Worm (Caenorhabditis elegans) whole organism, L1 larva: ENCODE data around the gene lips-13.

Experiments used
- F16B12.6 ChIP-seq: fragments of 150-350 bp; optimal IDR thresholded peaks from 2 replicates; lab custom pipeline; 2014; ENCODE audit warnings: missing biosample characterization, missing genetic modification characterization
- Y116A8C.19 ChIP-seq: sonication (generic microtip); optimal IDR thresholded peaks from 2 replicates; lab custom pipeline; 2016; ENCODE audit warnings: missing compliant biosample characterization, missing genetic modification characterization, borderline replicate concordance
- alr-1 ChIP-seq: fragments of 200-800 bp; sonication (Bioruptor generic); optimal IDR thresholded peaks from 2 replicates; lab custom pipeline; 2018; ENCODE audit warnings: borderline replicate concordance, mild to moderate bottlenecking, missing genetic modification characterization, missing compliant biosample characterization
- aly-2 ChIP-seq: fragments of 150-350 bp; optimal IDR thresholded peaks from 2 replicates; lab custom pipeline; 2014; ENCODE audit warnings: missing biosample characterization, missing genetic modification characterization
- ama-1 ChIP-seq: fragments of 150-350 bp; optimal IDR thresholded peaks from 2 replicates; lab custom pipeline; 2014
- blmp-1 ChIP-seq: fragments of 150-350 bp; optimal IDR thresholded peaks from 2 replicates; lab custom pipeline; 2014; ENCODE audit warnings: missing biosample characterization, missing genetic modification characterization
- ceh-63 ChIP-seq: fragments of 200-800 bp; sonication (Bioruptor generic); optimal IDR thresholded peaks from 2 replicates; lab custom pipeline; 2018; ENCODE audit warnings: mild to moderate bottlenecking, missing genetic modification characterization, missing compliant biosample characterization
- ceh-8 ChIP-seq: fragments of 200-800 bp; sonication (Bioruptor generic); optimal IDR thresholded peaks from 2 replicates; lab custom pipeline; 2018; ENCODE audit warnings: mild to moderate bottlenecking, missing genetic modification characterization, moderate library complexity, missing compliant biosample characterization
- ceh-82 ChIP-seq, 3 experiments: fragments of 150-350 bp in 1 of 3; sonication (generic microtip) in 2 of 3; optimal IDR thresholded peaks; 2 replicates each; lab custom pipeline; 2014 to 2017; ENCODE audit warnings: missing biosample characterization in 3 of 3, missing genetic modification characterization in 3 of 3
- ces-1 ChIP-seq: fragments of 150-350 bp; optimal IDR thresholded peaks from 2 replicates; lab custom pipeline; 2014; ENCODE audit warnings: missing biosample characterization, missing genetic modification reagents, missing genetic modification characterization
- dpl-1 ChIP-seq, 3 experiments: fragments of 150-350 bp in 2 of 3; sonication (generic microtip) in 1 of 3; optimal IDR thresholded peaks; 2 replicates each; lab custom pipeline; 2014 to 2017; ENCODE audit warnings: missing biosample characterization in 3 of 3, missing genetic modification characterization in 3 of 3, missing genetic modification reagents in 3 of 3
- dsc-1 ChIP-seq: sonication (generic microtip); optimal IDR thresholded peaks from 2 replicates; lab custom pipeline; 2016; ENCODE audit warnings: mild to moderate bottlenecking, missing genetic modification characterization, missing compliant biosample characterization
- egl-13 ChIP-seq: sonication (generic microtip); optimal IDR thresholded peaks from 2 replicates; lab custom pipeline; 2016; ENCODE audit warnings: missing genotype, missing genetic modification reagents, missing genetic modification characterization, missing compliant biosample characterization
- egl-27 ChIP-seq, 2 experiments: fragments of 150-350 bp in 1 of 2; sonication (generic microtip); optimal IDR thresholded peaks; 3 replicates each; lab custom pipeline; 2017 to 2018; ENCODE audit warnings: missing biosample characterization in 2 of 2, missing genetic modification characterization in 2 of 2, missing genetic modification reagents in 2 of 2
- elt-3 ChIP-seq, 6 experiments: fragments of 150-350 bp in 1 of 6; sonication (generic microtip); optimal IDR thresholded peaks; 2 replicates each; lab custom pipeline; 2017 to 2018; ENCODE audit warnings: missing biosample characterization in 6 of 6, missing genetic modification characterization in 6 of 6, inconsistent platforms in 1 of 6
- ets-5 ChIP-seq: fragments of 200-800 bp; sonication (Bioruptor generic); IDR thresholded peaks from 2 replicates; pipeline ENCODE4 v1.3.6; 2022; ENCODE audit warnings: missing genetic modification characterization, missing compliant biosample characterization
- fkh-4 ChIP-seq: sonication (generic microtip); optimal IDR thresholded peaks from 2 replicates; lab custom pipeline; 2016; ENCODE audit warnings: missing compliant biosample characterization, missing genetic modification characterization, borderline replicate concordance
- fkh-8 ChIP-seq: sonication (generic microtip); optimal IDR thresholded peaks from 2 replicates; lab custom pipeline; 2016; ENCODE audit warnings: mild to moderate bottlenecking, missing genetic modification characterization, missing compliant biosample characterization
- hlh-17 ChIP-seq: fragments of 200-800 bp; sonication (Bioruptor generic); optimal IDR thresholded peaks from 2 replicates; lab custom pipeline; 2018; ENCODE audit warnings: missing genetic modification characterization, mild to moderate bottlenecking, missing compliant biosample characterization, moderate library complexity, borderline replicate concordance
- hlh-4 ChIP-seq: sonication (generic microtip); optimal IDR thresholded peaks from 2 replicates; lab custom pipeline; 2016; ENCODE audit warnings: mild to moderate bottlenecking, missing genetic modification characterization, missing compliant biosample characterization
- hpl-2 ChIP-seq: fragments of 150-350 bp; optimal IDR thresholded peaks from 2 replicates; lab custom pipeline; 2014; ENCODE audit warnings: missing biosample characterization, missing genetic modification reagents, missing genetic modification characterization
- irx-1 ChIP-seq: sonication (generic microtip); optimal IDR thresholded peaks from 2 replicates; lab custom pipeline; 2016; ENCODE audit warnings: missing genetic modification characterization, missing compliant biosample characterization
- lin-13 ChIP-seq: fragments of 150-350 bp; optimal IDR thresholded peaks from 2 replicates; lab custom pipeline; 2014; ENCODE audit warnings: missing biosample characterization, missing genetic modification reagents, missing genetic modification characterization
- lin-14 ChIP-seq: fragments of 200-800 bp; sonication (Bioruptor generic); optimal IDR thresholded peaks from 2 replicates; lab custom pipeline; 2018; ENCODE audit warnings: mild to moderate bottlenecking, missing genetic modification characterization, moderate library complexity, missing compliant biosample characterization
- lin-35 ChIP-seq, 2 experiments: fragments of 150-350 bp; optimal IDR thresholded peaks; 2 replicates each; lab custom pipeline; 2014; ENCODE audit warnings: missing biosample characterization in 2 of 2, missing genetic modification characterization in 2 of 2, missing genetic modification reagents in 2 of 2
- lin-39 ChIP-seq: fragments of 150-350 bp; optimal IDR thresholded peaks from 2 replicates; lab custom pipeline; 2014; ENCODE audit warnings: missing biosample characterization, missing genetic modification reagents, missing genetic modification characterization
- mab-9 ChIP-seq: fragments of 200-800 bp; sonication (Bioruptor generic); IDR thresholded peaks from 2 replicates; pipeline ENCODE4 v1.3.6; 2022; ENCODE audit warnings: missing genetic modification reagents, missing genetic modification characterization, missing compliant biosample characterization
- mef-2 ChIP-seq: fragments of 150-350 bp; optimal IDR thresholded peaks from 2 replicates; lab custom pipeline; 2014; ENCODE audit warnings: missing biosample characterization, missing genetic modification characterization
- nhr-11 ChIP-seq: fragments of 150-350 bp; optimal IDR thresholded peaks from 2 replicates; lab custom pipeline; 2014; ENCODE audit warnings: missing biosample characterization, missing genetic modification characterization
- nhr-12 ChIP-seq: sonication (generic microtip); optimal IDR thresholded peaks from 2 replicates; lab custom pipeline; 2017; ENCODE audit warnings: missing biosample characterization, missing genetic modification characterization
- nhr-20 ChIP-seq: sonication (generic microtip); optimal IDR thresholded peaks from 2 replicates; lab custom pipeline; 2016; ENCODE audit warnings: mild to moderate bottlenecking, missing genetic modification characterization, missing compliant biosample characterization
- nhr-28 ChIP-seq: fragments of 150-350 bp; optimal IDR thresholded peaks from 2 replicates; lab custom pipeline; 2014; ENCODE audit warnings: missing biosample characterization, missing genetic modification characterization
- nhr-47 ChIP-seq: sonication (generic microtip); optimal IDR thresholded peaks from 2 replicates; lab custom pipeline; 2016; ENCODE audit warnings: mild to moderate bottlenecking, missing genetic modification characterization, moderate library complexity, missing compliant biosample characterization
- nhr-71 ChIP-seq: sonication (generic microtip); optimal IDR thresholded peaks from 2 replicates; lab custom pipeline; 2016; ENCODE audit warnings: mild to moderate bottlenecking, missing genetic modification characterization, moderate library complexity, missing compliant biosample characterization
- nhr-77 ChIP-seq: fragments of 150-350 bp; optimal IDR thresholded peaks from 2 replicates; lab custom pipeline; 2014; ENCODE audit warnings: missing biosample characterization, missing genetic modification characterization
- nhr-84 ChIP-seq: sonication (generic microtip); optimal IDR thresholded peaks from 2 replicates; lab custom pipeline; 2017; ENCODE audit warnings: missing biosample characterization, missing genetic modification characterization
- nhr-85 ChIP-seq: sonication (generic microtip); peaks from one replicate; lab custom pipeline; 2016; ENCODE audit warnings: missing genetic modification characterization, inconsistent platforms, missing compliant biosample characterization
- pag-3 ChIP-seq: sonication (generic microtip); optimal IDR thresholded peaks from 2 replicates; lab custom pipeline; 2017; ENCODE audit warnings: missing genetic modification characterization, mild to moderate bottlenecking, missing compliant biosample characterization, antibody characterized with exemption, borderline replicate concordance; ENCODE audit not compliant: insufficient read depth
- rnt-1 ChIP-seq: sonication (generic microtip); optimal IDR thresholded peaks from 2 replicates; lab custom pipeline; 2016; ENCODE audit warnings: mild to moderate bottlenecking, missing genetic modification characterization, moderate library complexity, missing compliant biosample characterization
- snu-23 ChIP-seq: sonication (generic microtip); optimal IDR thresholded peaks from 2 replicates; lab custom pipeline; 2016; ENCODE audit warnings: missing genetic modification characterization, missing compliant biosample characterization
- sox-4 ChIP-seq: sonication (generic microtip); optimal IDR thresholded peaks from 2 replicates; lab custom pipeline; 2016; ENCODE audit warnings: missing genetic modification characterization, missing compliant biosample characterization
- sptf-1 ChIP-seq: fragments of 150-350 bp; optimal IDR thresholded peaks from 2 replicates; lab custom pipeline; 2014; ENCODE audit warnings: missing biosample characterization, missing genetic modification characterization
- tbx-2 ChIP-seq: sonication (generic microtip); optimal IDR thresholded peaks from 2 replicates; lab custom pipeline; 2016; ENCODE audit warnings: missing genetic modification characterization, missing compliant biosample characterization
- tlp-1 ChIP-seq: fragments of 150-350 bp; optimal IDR thresholded peaks from 2 replicates; lab custom pipeline; 2014; ENCODE audit warnings: missing biosample characterization, missing genetic modification characterization
- unc-130 ChIP-seq: fragments of 150-350 bp; optimal IDR thresholded peaks from 2 replicates; lab custom pipeline; 2017; ENCODE audit warnings: missing biosample characterization, missing genetic modification characterization, inconsistent platforms
- unc-62 ChIP-seq: fragments of 150-350 bp; optimal IDR thresholded peaks from 2 replicates; lab custom pipeline; 2014; ENCODE audit warnings: missing biosample characterization, missing genetic modification reagents, missing genetic modification characterization
- unc-86 ChIP-seq: sonication (generic microtip); optimal IDR thresholded peaks from 2 replicates; lab custom pipeline; 2016; ENCODE audit warnings: missing genetic modification characterization, missing compliant biosample characterization
- unc-98 ChIP-seq: fragments of 200-800 bp; sonication (Bioruptor generic); IDR thresholded peaks from 2 replicates; pipeline ENCODE4 v1.3.6; 2022; ENCODE audit warnings: missing genetic modification characterization, missing compliant biosample characterization
- xbp-1 ChIP-seq: sonication (generic microtip); optimal IDR thresholded peaks from 2 replicates; lab custom pipeline; 2016; ENCODE audit warnings: missing genetic modification characterization, missing compliant biosample characterization
- zag-1 ChIP-seq: fragments of 150-350 bp; optimal IDR thresholded peaks from 2 replicates; lab custom pipeline; 2014; ENCODE audit warnings: missing biosample characterization, missing genetic modification characterization
- zip-4 ChIP-seq: fragments of 200-800 bp; sonication (Bioruptor generic); optimal IDR thresholded peaks from 2 replicates; lab custom pipeline; 2018; ENCODE audit warnings: mild to moderate bottlenecking, missing genetic modification characterization, moderate library complexity, missing compliant biosample characterization
- ztf-11 ChIP-seq, 2 experiments: sonication (generic microtip); optimal IDR thresholded peaks; 2 replicates each; lab custom pipeline; 2016 to 2017; ENCODE audit warnings: missing genetic modification characterization in 2 of 2, missing biosample characterization in 1 of 2, missing compliant biosample characterization in 1 of 2
- ztf-4 ChIP-seq: fragments of 150-350 bp; optimal IDR thresholded peaks from 2 replicates; lab custom pipeline; 2014; ENCODE audit warnings: missing biosample characterization, missing genetic modification characterization

The lips-13 gene

ce11 chrII:1084899-1085298, 32.9 kb downstream of the lips-13 start (continued):
- TF ChIP-seq dsc-1 (tag; lab: Kevin White, UChicago) = peak; percentile 76
- TF ChIP-seq sox-4 (tag; lab: Kevin White, UChicago) = no peak
- TF ChIP-seq egl-27 (tag; optimal IDR thresholded peaks at IDR 0.05; lab: Kevin White, UChicago) = peak in 1 of 2 experiments; percentile 16
- no peak for TF ChIP-seq pag-3 (tag; lab: Kevin White, UChicago)
- peak; percentile 91 for TF ChIP-seq lin-14 (GFP tag; lab: Kevin White, UChicago)
- TF ChIP-seq unc-62 (GFP tag; lab: Kevin White, UChicago) = no peak
- no peak for TF ChIP-seq zip-4
- TF ChIP-seq ceh-8 = no peak
- TF ChIP-seq ztf-11 (tag; optimal IDR thresholded peaks at IDR 0.05; lab: Kevin White, UChicago) = no peak
- TF ChIP-seq Y116A8C.19 (tag; lab: Kevin White, UChicago) = no peak
- peak; percentile 22 for TF ChIP-seq unc-86 (tag; lab: Kevin White, UChicago)
- no peak for TF ChIP-seq nhr-28 (tag; lab: Kevin White, UChicago)
- peak; percentile 61 for TF ChIP-seq mef-2
- TF ChIP-seq nhr-20 = peak; percentile 61
- peak; percentile 77 for TF ChIP-seq rnt-1 (tag; lab: Kevin White, UChicago)
- TF ChIP-seq unc-130 (tag; lab: Kevin White, UChicago) = peak; percentile 8
- TF ChIP-seq snu-23 (GFP tag; lab: Kevin White, UChicago) = peak; percentile 69
- TF ChIP-seq blmp-1 = peak; percentile 23
- TF ChIP-seq fkh-4 (tag; lab: Kevin White, UChicago) = peak; percentile 30
- TF ChIP-seq elt-3 (tag; optimal IDR thresholded peaks at IDR 0.05; lab: Kevin White, UChicago) = peak in 1 of 6 experiments; percentile 43
- peak; percentile 26 for TF ChIP-seq lin-39
- no peak for TF ChIP-seq nhr-85 (tag; lab: Kevin White, UChicago)
- TF ChIP-seq egl-13 = peak; percentile 16
- TF ChIP-seq alr-1 (tag; lab: Kevin White, UChicago) = no peak
- no peak for TF ChIP-seq F16B12.6
- TF ChIP-seq hlh-17 (GFP tag; lab: Kevin White, UChicago) = no peak
- TF ChIP-seq nhr-47 (tag; lab: Kevin White, UChicago) = peak; percentile 65
- no peak for TF ChIP-seq hlh-4 (tag; lab: Kevin White, UChicago)
- TF ChIP-seq lin-35 (GFP tag; optimal IDR thresholded peaks at IDR 0.05; lab: Kevin White, UChicago) = peak in 1 of 2 experiments; percentile 44
- no peak for TF ChIP-seq ceh-63 (GFP tag; lab: Kevin White, UChicago)
- TF ChIP-seq mab-9 (GFP tag; lab: Robert Waterston, UW) = no peak
- no peak for TF ChIP-seq nhr-12 (tag; lab: Kevin White, UChicago)
- TF ChIP-seq sptf-1 (tag; lab: Kevin White, UChicago) = no peak
- TF ChIP-seq tlp-1 (tag; lab: Kevin White, UChicago) = no peak
- peak; percentile 51 for TF ChIP-seq tbx-2 (tag; lab: Kevin White, UChicago)
- no peak for TF ChIP-seq ztf-4
- peak; percentile 61 for TF ChIP-seq nhr-11 (tag; lab: Kevin White, UChicago)
- TF ChIP-seq zag-1 = no peak
- no peak for TF ChIP-seq ces-1 (GFP tag; lab: Kevin White, UChicago)
- TF ChIP-seq nhr-77 (tag; lab: Kevin White, UChicago) = no peak
- TF ChIP-seq ama-1 (lab: Kevin White, UChicago) = no peak
- TF ChIP-seq hpl-2 = no peak
- TF ChIP-seq ceh-82 (tag; optimal IDR thresholded peaks at IDR 0.05; lab: Kevin White, UChicago) = peak; percentile 40 to 62 (median 45)
- TF ChIP-seq ets-5 (GFP tag; lab: Robert Waterston, UW) = no peak
- peak; percentile 46 for TF ChIP-seq fkh-8 (tag; lab: Kevin White, UChicago)
- TF ChIP-seq dpl-1 (GFP tag; optimal IDR thresholded peaks at IDR 0.05; lab: Kevin White, UChicago) = peak in 1 of 3 experiments; percentile 35
- peak; percentile 47 for TF ChIP-seq xbp-1 (tag; lab: Kevin White, UChicago)
- TF ChIP-seq lin-13 (GFP tag; lab: Kevin White, UChicago) = peak; percentile 47
- TF ChIP-seq aly-2 (tag; lab: Kevin White, UChicago) = no peak
- peak; percentile 52 for TF ChIP-seq irx-1 (tag; lab: Kevin White, UChicago)
- peak; percentile 88 for TF ChIP-seq nhr-71 (tag; lab: Kevin White, UChicago)
- TF ChIP-seq unc-98 = no peak
- TF ChIP-seq nhr-84 (tag; lab: Kevin White, UChicago) = no peak
